Worm (Caenorhabditis elegans): ENCODE results near the gene ced-7.

Gene ced-7

DNA sequence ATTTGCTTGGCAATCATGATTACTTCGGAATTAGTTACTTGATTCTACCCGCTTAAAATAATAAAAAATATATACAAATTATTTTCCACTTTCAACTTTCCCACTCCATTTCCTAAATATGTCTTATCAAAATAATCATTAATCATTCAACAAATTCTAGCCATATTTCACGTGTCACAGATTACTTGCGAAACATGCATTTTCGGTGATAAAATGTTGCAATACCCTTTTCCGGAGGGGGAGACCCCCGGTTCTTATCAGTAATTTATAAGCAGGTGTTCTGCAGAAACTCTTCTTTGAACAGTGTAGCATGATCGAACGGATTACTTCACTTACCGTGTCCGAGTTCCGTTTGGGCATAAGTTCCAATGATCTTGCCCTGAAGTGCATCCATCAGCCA is 10.3 kb upstream of the ced-7 start:
- TF ChIP-seq blmp-1 (tag; optimal IDR thresholded peaks at IDR 0.05) (no peak), unc-62 (GFP tag; optimal IDR thresholded peaks at IDR 0.05) (no peak), mab-5 (tag; optimal IDR thresholded peaks at IDR 0.05) (no peak), nhr-2 (tag; optimal IDR thresholded peaks at IDR 0.05) (no peak), lin-13 (tag; optimal IDR thresholded peaks at IDR 0.05) (no peak), ztf-11 (tag; optimal IDR thresholded peaks at IDR 0.05) (no peak), unc-120 (tag; optimal IDR thresholded peaks at IDR 0.05; ENCODE audit: poor library complexity, severe bottlenecking) (no peak), mls-2 (tag; optimal IDR thresholded peaks at IDR 0.05) (no peak), M03D4.4 (tag; optimal IDR thresholded peaks at IDR 0.05) (no peak)

DNA sequence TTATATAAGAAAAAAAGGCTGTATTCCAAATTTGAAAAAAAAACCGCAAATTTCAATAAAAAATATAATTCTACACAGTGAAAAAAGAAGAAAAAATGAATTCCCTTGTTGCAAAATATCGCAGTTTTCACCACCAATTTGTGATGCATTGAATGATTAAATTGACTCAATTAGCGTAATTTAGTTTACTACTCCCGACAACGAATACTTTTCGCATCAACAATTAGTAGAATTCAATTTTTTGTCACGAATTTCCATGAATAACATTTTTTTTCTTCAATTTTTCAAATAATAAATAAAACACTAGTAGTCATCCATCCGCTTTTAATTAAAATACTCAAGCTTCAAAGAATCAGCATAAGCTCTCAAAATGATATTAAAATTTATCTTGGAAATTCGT is 5.4 kb upstream of the ced-7 start:
- TF ChIP-seq ces-1 (GFP tag; optimal IDR thresholded peaks at IDR 0.05) (peak; percentile 98), unc-39 (tag; optimal IDR thresholded peaks at IDR 0.05) (no peak)

DNA sequence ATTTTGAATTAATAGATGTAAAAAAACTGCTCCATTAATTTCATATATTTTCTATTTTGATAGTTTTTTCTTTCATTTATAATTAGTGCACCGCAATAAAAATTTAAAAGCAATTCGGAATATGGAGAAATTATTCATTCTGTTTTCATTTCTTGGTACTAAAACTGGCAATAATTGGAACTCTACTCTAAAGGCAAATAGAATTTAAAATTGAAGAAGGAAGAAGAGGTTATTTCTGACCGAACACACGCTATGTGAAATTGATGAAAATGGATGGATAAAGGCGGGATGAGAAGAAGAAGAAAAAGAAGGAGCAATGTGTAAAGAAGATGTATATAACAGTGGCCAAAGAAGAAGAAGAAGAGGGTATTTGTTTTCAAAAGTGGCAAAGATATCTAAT is 3.3 kb upstream of the ced-7 start:
- TF ChIP-seq ces-1 (GFP tag; optimal IDR thresholded peaks at IDR 0.05) (peak; percentile 89), flh-1 (GFP tag; optimal IDR thresholded peaks at IDR 0.05) (no peak)

- TF ChIP-seq nhr-237 (tag; optimal IDR thresholded peaks at IDR 0.05) (no peak), pha-4 (tag; optimal IDR thresholded peaks at IDR 0.05) (no peak), nhr-12 (tag; optimal IDR thresholded peaks at IDR 0.05) (no peak), unc-39 (tag; optimal IDR thresholded peaks at IDR 0.05) (no peak), lin-32 (GFP tag; optimal IDR thresholded peaks at IDR 0.05) (no peak), ceh-83 (GFP tag; optimal IDR thresholded peaks at IDR 0.05) (no peak), mab-5 (tag; optimal IDR thresholded peaks at IDR 0.05) (no peak), ztf-11 (tag; optimal IDR thresholded peaks at IDR 0.05) (no peak), mep-1 (tag; optimal IDR thresholded peaks at IDR 0.05) (no peak), ces-1 (GFP tag; optimal IDR thresholded peaks at IDR 0.05) (no peak), flh-1 (GFP tag; optimal IDR thresholded peaks at IDR 0.05) (no peak)
Observed at ce11 chrIII:9582240-9582639, 2.4 kb upstream of the ced-7 start, which contains the start of gene C48B4.3. TSS of gene C48B4.3 (minus strand) at chrIII:9582388.

DNA sequence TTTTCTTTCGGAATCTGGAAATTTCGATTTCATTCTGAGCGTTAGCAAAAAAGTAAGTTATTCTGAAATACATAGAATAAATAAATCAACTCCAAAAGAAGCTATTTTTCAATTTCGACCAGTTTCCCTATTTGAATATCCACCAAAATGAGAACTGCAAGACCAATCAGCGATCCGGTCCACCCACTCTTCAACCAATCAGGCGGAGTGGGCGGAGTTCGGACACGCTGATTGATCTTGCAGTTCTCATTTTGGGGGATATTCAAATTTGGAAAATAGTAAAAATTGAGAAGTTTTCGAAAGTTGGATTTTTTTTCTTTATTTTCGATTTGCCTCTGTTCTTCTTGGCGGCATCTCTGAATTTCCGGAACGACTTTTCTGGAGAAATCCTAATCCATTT is 9.0 kb downstream of the ced-7 start:
- TF ChIP-seq lin-32 (GFP tag; optimal IDR thresholded peaks at IDR 0.05), result no peak
- TF ChIP-seq ham-2 (GFP tag; optimal IDR thresholded peaks at IDR 0.05), result no peak
- no peak for TF ChIP-seq sptf-1 (tag; optimal IDR thresholded peaks at IDR 0.05)
- no peak for TF ChIP-seq unc-62 (GFP tag; optimal IDR thresholded peaks at IDR 0.05)
- no peak for TF ChIP-seq zip-8 (tag; optimal IDR thresholded peaks at IDR 0.05)

- TF ChIP-seq ceh-39 (tag; optimal IDR thresholded peaks at IDR 0.05), result no peak
- no peak for TF ChIP-seq ceh-83 (GFP tag; optimal IDR thresholded peaks at IDR 0.05)
- no peak for TF ChIP-seq ceh-43 (GFP tag; optimal IDR thresholded peaks at IDR 0.05)
- no peak for TF ChIP-seq mls-2 (tag; optimal IDR thresholded peaks at IDR 0.05)
- no peak for TF ChIP-seq nhr-2 (tag; optimal IDR thresholded peaks at IDR 0.05)
- no peak for TF ChIP-seq flh-1 (GFP tag; optimal IDR thresholded peaks at IDR 0.05)
- no peak for TF ChIP-seq sem-2 (GFP tag; optimal IDR thresholded peaks at IDR 0.05)
- no peak for TF ChIP-seq mep-1 (tag; optimal IDR thresholded peaks at IDR 0.05)
- no peak for TF ChIP-seq mab-5 (tag; optimal IDR thresholded peaks at IDR 0.05)
- no peak for TF ChIP-seq hlh-1 (tag; optimal IDR thresholded peaks at IDR 0.05)
Observed at ce11 chrIII:9568451-9568850, 11.4 kb downstream of the ced-7 start, which contains the start of gene C48B4.13. TSS of gene C48B4.13 (plus strand) at chrIII:9568751.

ce11 chrIII:9565973-9566372 is 13.9 kb downstream of the ced-7 start, which contains the start of gene C48B4.11:
TSS of gene C48B4.11 (minus strand) at chrIII:9566115.
- TF ChIP-seq sptf-1 (tag; optimal IDR thresholded peaks at IDR 0.05) (no peak), unc-62 (GFP tag; optimal IDR thresholded peaks at IDR 0.05) (no peak)

ce11 chrIII:9564410-9564809 is 15.5 kb downstream of the ced-7 start, which contains the start of gene C48B4.10:
TSS of gene C48B4.10 (minus strand) at chrIII:9564510.
- no peak for TF ChIP-seq bed-3 (GFP tag; optimal IDR thresholded peaks at IDR 0.05)
- no peak for TF ChIP-seq blmp-1 (tag; optimal IDR thresholded peaks at IDR 0.05)
- no peak for TF ChIP-seq ztf-11 (tag; optimal IDR thresholded peaks at IDR 0.05)
- no peak for TF ChIP-seq lin-13 (tag; optimal IDR thresholded peaks at IDR 0.05)
- no peak for TF ChIP-seq ces-1 (GFP tag; optimal IDR thresholded peaks at IDR 0.05)
- TF ChIP-seq pha-4 (tag; optimal IDR thresholded peaks at IDR 0.05), result no peak
- no peak for TF ChIP-seq ham-2 (GFP tag; optimal IDR thresholded peaks at IDR 0.05)
- TF ChIP-seq sptf-1 (tag; optimal IDR thresholded peaks at IDR 0.05), result no peak
- TF ChIP-seq elt-3 (tag; optimal IDR thresholded peaks at IDR 0.05), result no peak
- no peak for TF ChIP-seq zip-8 (tag; optimal IDR thresholded peaks at IDR 0.05)
- TF ChIP-seq cnd-1 (tag; optimal IDR thresholded peaks at IDR 0.05), result no peak
